Fruit fly (Drosophila melanogaster): ENCODE measurements around the gene CG6321.

The CG6321 gene

dm6 chr3L:11074043-11074853 is 13.2 kb upstream of the CG6321 start, which contains the start of the genes Pfdn2 and Noc1:
Gene Pfdn2, minus strand, starts transcription at chr3L:11074388.
Gene Noc1, plus strand, starts transcription at chr3L:11074769.
- TF ChIP-seq CG11617 (GFP tag; optimal IDR thresholded peaks at IDR 0.05): peak; percentile 52
- TF ChIP-seq CG1620 (GFP tag; optimal IDR thresholded peaks at IDR 0.05): no peak
- no peak for TF ChIP-seq kay (GFP tag; ENCODE audit: borderline replicate concordance)
- peak; percentile 34 for TF ChIP-seq CG14711 (tag; optimal IDR thresholded peaks at IDR 0.05)
- peak; percentile 39 for TF ChIP-seq CG33017 (tag; optimal IDR thresholded peaks at IDR 0.05)
- peak; percentile 43 for TF ChIP-seq ovo (GFP tag; optimal IDR thresholded peaks at IDR 0.05)
- peak; percentile 92 for TF ChIP-seq Mnt (GFP tag; optimal IDR thresholded peaks at IDR 0.05)
- peak; percentile 66 for TF ChIP-seq CG7101 (tag; optimal IDR thresholded peaks at IDR 0.05)
- peak; percentile 35 for TF ChIP-seq bab1 (GFP tag; optimal IDR thresholded peaks at IDR 0.05)
- no peak for TF ChIP-seq tj (GFP tag; optimal IDR thresholded peaks at IDR 0.05)

- TF ChIP-seq pad (GFP tag; optimal IDR thresholded peaks at IDR 0.05) (no peak), Crg-1 (GFP tag; optimal IDR thresholded peaks at IDR 0.05) (no peak), CG7045 (GFP tag; optimal IDR thresholded peaks at IDR 0.05) (no peak), Hr96 (GFP tag; optimal IDR thresholded peaks at IDR 0.05) (no peak), tj (GFP tag; optimal IDR thresholded peaks at IDR 0.05) (no peak), ovo (GFP tag; optimal IDR thresholded peaks at IDR 0.05) (no peak)
Measured at dm6 chr3L:11071057-11071456, 10.0 kb upstream of the CG6321 start.

- TF ChIP-seq kay (GFP tag; ENCODE audit: borderline replicate concordance) (no peak), ovo (GFP tag; optimal IDR thresholded peaks at IDR 0.05) (peak; percentile 56), Clk (GFP tag; optimal IDR thresholded peaks at IDR 0.05) (no peak), CG7101 (tag; optimal IDR thresholded peaks at IDR 0.05) (peak; percentile 63), Crg-1 (GFP tag; optimal IDR thresholded peaks at IDR 0.05) (peak; percentile 48), CG11617 (GFP tag; optimal IDR thresholded peaks at IDR 0.05) (peak; percentile 36), tj (GFP tag; optimal IDR thresholded peaks at IDR 0.05) (peak; percentile 98), Mnt (GFP tag; optimal IDR thresholded peaks at IDR 0.05) (peak; percentile 89), cic (GFP tag; optimal IDR thresholded peaks at IDR 0.05) (peak; percentile 79), cnc (optimal IDR thresholded peaks at IDR 0.05) (no peak), CG12768 (GFP tag; optimal IDR thresholded peaks at IDR 0.05) (peak; percentile 70), toe (GFP tag; optimal IDR thresholded peaks at IDR 0.05) (no peak), CG33017 (tag; optimal IDR thresholded peaks at IDR 0.05) (peak; percentile 22), bab1 (GFP tag; optimal IDR thresholded peaks at IDR 0.05) (peak; percentile 13), CG1620 (GFP tag; optimal IDR thresholded peaks at IDR 0.05) (no peak), Hr96 (GFP tag; optimal IDR thresholded peaks at IDR 0.05) (no peak), CG5204 (GFP tag; optimal IDR thresholded peaks at IDR 0.05) (no peak), pad (GFP tag; optimal IDR thresholded peaks at IDR 0.05) (peak; percentile 46), CG14711 (tag; optimal IDR thresholded peaks at IDR 0.05) (peak; percentile 43), CG7045 (GFP tag; optimal IDR thresholded peaks at IDR 0.05) (peak; percentile 23)
Measured at dm6 chr3L:11070372-11070854, 9.4 kb upstream of the CG6321 start, which contains the start of gene Mocs1. Gene Mocs1, plus strand, starts transcription at chr3L:11070526.

- peak; percentile 29 for TF ChIP-seq Mnt (GFP tag; optimal IDR thresholded peaks at IDR 0.05)
- TF ChIP-seq pad (GFP tag; optimal IDR thresholded peaks at IDR 0.05): no peak
Measured at dm6 chr3L:11069764-11070163, 8.7 kb upstream of the CG6321 start, which contains the start of gene CG6310. Gene CG6310, minus strand, starts transcription at chr3L:11069864.

- no peak for TF ChIP-seq Hr96 (GFP tag; optimal IDR thresholded peaks at IDR 0.05)
- TF ChIP-seq Clk (GFP tag; optimal IDR thresholded peaks at IDR 0.05): no peak
- peak; percentile 18 for TF ChIP-seq cic (GFP tag; optimal IDR thresholded peaks at IDR 0.05)
- TF ChIP-seq ovo (GFP tag; optimal IDR thresholded peaks at IDR 0.05): no peak
- TF ChIP-seq CG33017 (tag; optimal IDR thresholded peaks at IDR 0.05): no peak
Measured at dm6 chr3L:11065850-11066249, 4.8 kb upstream of the CG6321 start.

- no peak for TF ChIP-seq Hr96 (GFP tag; optimal IDR thresholded peaks at IDR 0.05)
- peak; percentile 71 for TF ChIP-seq tj (GFP tag; optimal IDR thresholded peaks at IDR 0.05)
- peak; percentile 71 for TF ChIP-seq CG7045 (GFP tag; optimal IDR thresholded peaks at IDR 0.05)
- TF ChIP-seq Crg-1 (GFP tag; optimal IDR thresholded peaks at IDR 0.05): peak; percentile 92
- peak; percentile 87 for TF ChIP-seq CG7101 (tag; optimal IDR thresholded peaks at IDR 0.05)
- TF ChIP-seq kay (GFP tag; ENCODE audit: borderline replicate concordance): no peak
- TF ChIP-seq bab1 (GFP tag; optimal IDR thresholded peaks at IDR 0.05): peak; percentile 90
- peak; percentile 89 for TF ChIP-seq Mnt (GFP tag; optimal IDR thresholded peaks at IDR 0.05)
- no peak for TF ChIP-seq cnc (optimal IDR thresholded peaks at IDR 0.05)
- TF ChIP-seq CG12768 (GFP tag; optimal IDR thresholded peaks at IDR 0.05): peak; percentile 85
- peak; percentile 85 for TF ChIP-seq CG11617 (GFP tag; optimal IDR thresholded peaks at IDR 0.05)
- TF ChIP-seq Clk (GFP tag; optimal IDR thresholded peaks at IDR 0.05): peak; percentile 82
- peak; percentile 76 for TF ChIP-seq CG14711 (tag; optimal IDR thresholded peaks at IDR 0.05)
- TF ChIP-seq CG1620 (GFP tag; optimal IDR thresholded peaks at IDR 0.05): peak; percentile 96
- TF ChIP-seq toe (GFP tag; optimal IDR thresholded peaks at IDR 0.05): peak; percentile 91
- TF ChIP-seq CG5204 (GFP tag; optimal IDR thresholded peaks at IDR 0.05): no peak
- no peak for TF ChIP-seq cic (GFP tag; optimal IDR thresholded peaks at IDR 0.05)
- peak; percentile 80 for TF ChIP-seq pad (GFP tag; optimal IDR thresholded peaks at IDR 0.05)
- TF ChIP-seq CG33017 (tag; optimal IDR thresholded peaks at IDR 0.05): peak; percentile 70
- peak; percentile 59 for TF ChIP-seq ovo (GFP tag; optimal IDR thresholded peaks at IDR 0.05)
Measured at dm6 chr3L:11064689-11065088, 3.7 kb upstream of the CG6321 start, which contains the start of the genes CG32075, CG45101 and SuUR. Gene CG32075, minus strand, starts transcription at chr3L:11064941. Gene CG45101, plus strand, starts transcription at chr3L:11064991. Gene SuUR, plus strand, starts transcription at chr3L:11064991.

Measured in whole organism, adult.